Worm (Caenorhabditis elegans): Measurements from ENCODE around the gene ketn-1.

Gene ketn-1

ce11 chrV:2757226-2757893 is 50.3 kb downstream of the ketn-1 start, which contains the start of gene srx-28:
Gene srx-28, minus strand, starts transcription at chrV:2757276.
- TF ChIP-seq sea-2 (GFP tag; optimal IDR thresholded peaks at IDR 0.05) (no peak), mdl-1 (tag; optimal IDR thresholded peaks at IDR 0.05) (no peak), ceh-28 (tag; optimal IDR thresholded peaks at IDR 0.05) (no peak), lin-15B (tag; optimal IDR thresholded peaks at IDR 0.05) (no peak), skn-1 (tag; optimal IDR thresholded peaks at IDR 0.05) (no peak), unc-39 (tag; optimal IDR thresholded peaks at IDR 0.05) (no peak), hmg-11 (tag; optimal IDR thresholded peaks at IDR 0.05) (no peak), eor-1 (tag; optimal IDR thresholded peaks at IDR 0.05) (no peak), lsy-12 (tag; optimal IDR thresholded peaks at IDR 0.05) (no peak), unc-62 (GFP tag; optimal IDR thresholded peaks at IDR 0.05) (no peak), elt-1 (tag; optimal IDR thresholded peaks at IDR 0.05) (no peak), nhr-28 (tag; optimal IDR thresholded peaks at IDR 0.05) (no peak), mml-1 (tag; optimal IDR thresholded peaks at IDR 0.05) (no peak), aly-2 (tag; optimal IDR thresholded peaks at IDR 0.05) (no peak), nhr-23 (tag; optimal IDR thresholded peaks at IDR 0.05) (no peak), egl-5 (tag; optimal IDR thresholded peaks at IDR 0.05) (no peak), lin-39 (tag; optimal IDR thresholded peaks at IDR 0.05) (no peak), nhr-12 (tag; optimal IDR thresholded peaks at IDR 0.05) (no peak)

- TF ChIP-seq snpc-4 (tag; optimal IDR thresholded peaks at IDR 0.05) (no peak), skn-1 (tag; optimal IDR thresholded peaks at IDR 0.05) (no peak), egl-27 (tag; optimal IDR thresholded peaks at IDR 0.05) (no peak), nhr-11 (tag; optimal IDR thresholded peaks at IDR 0.05) (no peak), nhr-12 (tag; optimal IDR thresholded peaks at IDR 0.05) (no peak), ceh-16 (tag; optimal IDR thresholded peaks at IDR 0.05) (no peak), lsy-12 (tag; optimal IDR thresholded peaks at IDR 0.05) (no peak), egl-5 (tag; optimal IDR thresholded peaks at IDR 0.05) (no peak), mml-1 (tag; optimal IDR thresholded peaks at IDR 0.05) (no peak), mdl-1 (tag; optimal IDR thresholded peaks at IDR 0.05) (no peak)
Measured at ce11 chrV:2753007-2753406, 54.7 kb downstream of the ketn-1 start, which contains the start of gene srx-26. Gene srx-26, minus strand, starts transcription at chrV:2753107.

ce11 chrV:2750006-2750405 is 57.7 kb downstream of the ketn-1 start, which contains the start of gene srx-24:
Gene srx-24, minus strand, starts transcription at chrV:2750106.
- TF ChIP-seq ceh-16 (tag; optimal IDR thresholded peaks at IDR 0.05) (no peak), nhr-11 (tag; optimal IDR thresholded peaks at IDR 0.05) (no peak)

- TF ChIP-seq fkh-10 (GFP tag; optimal IDR thresholded peaks at IDR 0.05) (no peak), elt-1 (tag; optimal IDR thresholded peaks at IDR 0.05) (no peak), fkh-2 (tag; optimal IDR thresholded peaks at IDR 0.05) (no peak), ceh-9 (tag; optimal IDR thresholded peaks at IDR 0.05) (no peak), nfya-1 (tag; optimal IDR thresholded peaks at IDR 0.05; ENCODE audit: insufficient read depth) (no peak), R02D3.7 (tag; optimal IDR thresholded peaks at IDR 0.05) (no peak), nhr-76 (tag; optimal IDR thresholded peaks at IDR 0.05) (no peak), unc-39 (tag; optimal IDR thresholded peaks at IDR 0.05) (no peak), egl-27 (tag; optimal IDR thresholded peaks at IDR 0.05) (no peak), tbx-2 (tag; optimal IDR thresholded peaks at IDR 0.05) (no peak), unc-62 (GFP tag; optimal IDR thresholded peaks at IDR 0.05) (no peak), nhr-77 (tag; optimal IDR thresholded peaks at IDR 0.05) (no peak), mdl-1 (tag; optimal IDR thresholded peaks at IDR 0.05) (no peak), elt-2 (tag; optimal IDR thresholded peaks at IDR 0.05) (no peak), mml-1 (tag; optimal IDR thresholded peaks at IDR 0.05) (no peak), nhr-43 (tag; optimal IDR thresholded peaks at IDR 0.05; ENCODE audit: poor library complexity, severe bottlenecking) (no peak), pha-4 (tag; optimal IDR thresholded peaks at IDR 0.05) (no peak), hmg-11 (tag; optimal IDR thresholded peaks at IDR 0.05) (no peak), zag-1 (tag; optimal IDR thresholded peaks at IDR 0.05) (no peak), nhr-28 (tag; optimal IDR thresholded peaks at IDR 0.05) (no peak)
Measured at ce11 chrV:2746404-2746803, 61.3 kb downstream of the ketn-1 start.

DNA sequence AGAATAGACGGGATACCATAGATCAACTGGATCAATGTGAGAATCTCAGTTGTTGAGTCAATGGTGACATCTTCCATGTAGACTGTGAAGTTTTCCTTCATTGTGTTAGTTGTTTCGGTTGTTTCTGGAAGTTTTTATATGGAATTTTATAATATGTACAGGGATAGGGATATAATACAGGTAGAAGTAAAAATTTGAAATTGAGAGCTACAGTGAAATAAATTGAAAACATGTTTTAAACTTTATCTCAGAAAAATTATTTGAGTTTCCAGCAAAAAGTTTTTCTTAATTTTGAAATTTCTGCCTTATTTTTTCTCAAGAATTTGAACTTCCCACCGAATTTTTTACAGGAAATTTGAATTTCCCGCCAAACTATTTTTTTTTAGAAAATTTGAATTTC is 65.4 kb downstream of the ketn-1 start, which contains the start of gene srg-62:
Gene srg-62, minus strand, starts transcription at position 101 of the 400 bp plus-strand sequence.
- TF ChIP-seq nhr-25 (tag; optimal IDR thresholded peaks at IDR 0.05) (no peak), fos-1 (tag; optimal IDR thresholded peaks at IDR 0.05) (no peak), unc-62 (GFP tag; optimal IDR thresholded peaks at IDR 0.05) (no peak), elt-1 (tag; optimal IDR thresholded peaks at IDR 0.05) (no peak), eor-1 (tag; optimal IDR thresholded peaks at IDR 0.05) (no peak), R02D3.7 (tag; optimal IDR thresholded peaks at IDR 0.05) (no peak), zag-1 (tag; optimal IDR thresholded peaks at IDR 0.05) (no peak), hmg-11 (tag; optimal IDR thresholded peaks at IDR 0.05) (no peak), nfya-1 (tag; optimal IDR thresholded peaks at IDR 0.05; ENCODE audit: insufficient read depth) (no peak), nhr-28 (tag; optimal IDR thresholded peaks at IDR 0.05) (no peak), nhr-67 (tag; optimal IDR thresholded peaks at IDR 0.05) (no peak), elt-2 (tag; optimal IDR thresholded peaks at IDR 0.05) (no peak), nhr-11 (tag; optimal IDR thresholded peaks at IDR 0.05) (no peak), tbx-2 (tag; optimal IDR thresholded peaks at IDR 0.05) (no peak), snpc-4 (tag; optimal IDR thresholded peaks at IDR 0.05) (no peak), elt-3 (tag; optimal IDR thresholded peaks at IDR 0.05) (no peak)
